2 fruit fly cellular contexts compared by ENCODE assay signal in genomic region chr2L:13296703-13297230, dm6.
TF ChIP-seq lines count a peak whose summit lies in the region.

No protein-coding gene starts in this region.

- TF ChIP-seq CTCF in whole organism, embryonic (GFP tag; optimal IDR thresholded peaks at IDR 0.05; lab: Kevin White, UChicago) = no peak

TF ChIP-seq in whole organism, adult, 20 proteins besides CTCF, POLR2A, EP300 and RAD21:
- TF ChIP-seq CG1620 (GFP tag; optimal IDR thresholded peaks at IDR 0.05; lab: Kevin White, UChicago) (no peak), CG33017 (tag; optimal IDR thresholded peaks at IDR 0.05; lab: Kevin White, UChicago) (no peak), pad (GFP tag; optimal IDR thresholded peaks at IDR 0.05; lab: Kevin White, UChicago) (no peak), CG7101 (tag; optimal IDR thresholded peaks at IDR 0.05; lab: Kevin White, UChicago) (no peak), CG7045 (GFP tag; optimal IDR thresholded peaks at IDR 0.05; lab: Kevin White, UChicago) (no peak), toe (GFP tag; optimal IDR thresholded peaks at IDR 0.05; lab: Kevin White, UChicago) (no peak), Mnt (GFP tag; optimal IDR thresholded peaks at IDR 0.05; lab: Kevin White, UChicago) (no peak), Clk (GFP tag; optimal IDR thresholded peaks at IDR 0.05; lab: Kevin White, UChicago) (no peak), cnc (optimal IDR thresholded peaks at IDR 0.05; lab: Kevin White, UChicago) (no peak), tj (GFP tag; optimal IDR thresholded peaks at IDR 0.05; lab: Kevin White, UChicago) (no peak), CG5204 (GFP tag; optimal IDR thresholded peaks at IDR 0.05; lab: Kevin White, UChicago) (no peak), CG12768 (GFP tag; optimal IDR thresholded peaks at IDR 0.05; lab: Kevin White, UChicago) (no peak), Crg-1 (GFP tag; optimal IDR thresholded peaks at IDR 0.05; lab: Kevin White, UChicago) (no peak), kay (GFP tag; lab: Kevin White, UChicago; ENCODE audit: borderline replicate concordance) (peak; percentile 94), cic (GFP tag; optimal IDR thresholded peaks at IDR 0.05; lab: Kevin White, UChicago) (peak; percentile 68)

TF ChIP-seq in whole organism, embryonic, 481 proteins besides CTCF, POLR2A, EP300 and RAD21:
- TF ChIP-seq CG3281 (GFP tag; optimal IDR thresholded peaks at IDR 0.05; lab: Kevin White, UChicago) (no peak), chn (GFP tag; optimal IDR thresholded peaks at IDR 0.05; lab: Kevin White, UChicago) (no peak), Trl (optimal IDR thresholded peaks at IDR 0.05; lab: Kevin White, UChicago) (peak in 1 of 2 experiments; percentile 16), Trl (GFP tag; optimal IDR thresholded peaks at IDR 0.05; lab: Kevin White, UChicago) (no peak), oc (tag; optimal IDR thresholded peaks at IDR 0.05; lab: Kevin White, UChicago) (no peak), danr (GFP tag; IDR thresholded peaks at IDR 0.05; lab: Robert Waterston, UW) (no peak), Sox100B (GFP tag; optimal IDR thresholded peaks at IDR 0.05; lab: Kevin White, UChicago) (no peak), H2.0 (GFP tag; IDR thresholded peaks at IDR 0.05; lab: Robert Waterston, UW) (no peak), eve (GFP tag; optimal IDR thresholded peaks at IDR 0.05; lab: Kevin White, UChicago) (no peak), chinmo (GFP tag; IDR thresholded peaks at IDR 0.05; lab: Robert Waterston, UW; ENCODE audit: partially characterized antibody) (0 out of 4 replicates have a peak, but pooled peaks have one; percentile 21), cad (GFP tag; optimal IDR thresholded peaks at IDR 0.05; lab: Kevin White, UChicago) (no peak), CG3407 (GFP tag; optimal IDR thresholded peaks at IDR 0.05; lab: Kevin White, UChicago) (no peak), usp (GFP tag; optimal IDR thresholded peaks at IDR 0.05; lab: Kevin White, UChicago) (no peak), Dp (GFP tag; optimal IDR thresholded peaks at IDR 0.05; lab: Kevin White, UChicago) (no peak), CG12769 (tag; optimal IDR thresholded peaks at IDR 0.05; lab: Kevin White, UChicago) (no peak), gem (tag; optimal IDR thresholded peaks at IDR 0.05; lab: Kevin White, UChicago) (no peak), CG2116 (GFP tag; optimal IDR thresholded peaks at IDR 0.05; lab: Kevin White, UChicago) (no peak), MESR4 (GFP tag; optimal IDR thresholded peaks at IDR 0.05; lab: Kevin White, UChicago) (no peak), CG4360 (GFP tag; IDR thresholded peaks at IDR 0.05; lab: Robert Waterston, UW) (peak; percentile 38; the same call in 1 of the 2 replicates), CG11093 (GFP tag; IDR thresholded peaks at IDR 0.05; lab: Robert Waterston, UW) (no peak), Doc2 (GFP tag; IDR thresholded peaks at IDR 0.05; lab: Robert Waterston, UW) (no peak), MBD-R2 (GFP tag; IDR thresholded peaks at IDR 0.05; lab: Robert Waterston, UW) (0 out of 2 replicates have a peak, but pooled peaks have one; percentile 10), CG32767 (GFP tag; IDR thresholded peaks at IDR 0.05; lab: Robert Waterston, UW) (no peak), nom (GFP tag; optimal IDR thresholded peaks at IDR 0.05; lab: Kevin White, UChicago) (no peak), Chrac-16 (GFP tag; optimal IDR thresholded peaks at IDR 0.05; lab: Kevin White, UChicago) (no peak), Vsx1 (GFP tag; optimal IDR thresholded peaks at IDR 0.05; lab: Kevin White, UChicago) (no peak), NC2α (GFP tag; optimal IDR thresholded peaks at IDR 0.05; lab: Kevin White, UChicago) (no peak), CG9817 (tag; optimal IDR thresholded peaks at IDR 0.05; lab: Kevin White, UChicago) (no peak), luna (GFP tag; optimal IDR thresholded peaks at IDR 0.05; lab: Kevin White, UChicago) (no peak), ftz-f1 (GFP tag; optimal IDR thresholded peaks at IDR 0.05; lab: Kevin White, UChicago) (no peak), tio (GFP tag; optimal IDR thresholded peaks at IDR 0.05; lab: Kevin White, UChicago) (no peak), CG17328 (GFP tag; IDR thresholded peaks at IDR 0.05; lab: Robert Waterston, UW) (no peak), cwo (GFP tag; optimal IDR thresholded peaks at IDR 0.05; lab: Kevin White, UChicago) (no peak), Hr78 (GFP tag; optimal IDR thresholded peaks at IDR 0.05; lab: Kevin White, UChicago) (no peak), Blimp-1 (GFP tag; optimal IDR thresholded peaks at IDR 0.05; lab: Kevin White, UChicago) (peak; percentile 89), CG1603 (tag; optimal IDR thresholded peaks at IDR 0.05; lab: Kevin White, UChicago) (no peak), lov (optimal IDR thresholded peaks at IDR 0.05; lab: Kevin White, UChicago) (no peak), lov (GFP tag; IDR thresholded peaks at IDR 0.05; lab: Robert Waterston, UW) (no peak), onecut (GFP tag; IDR thresholded peaks at IDR 0.05; lab: Robert Waterston, UW) (peak; percentile 92), fd96Cb (tag; optimal IDR thresholded peaks at IDR 0.05; lab: Kevin White, UChicago) (no peak), CG6765 (GFP tag; optimal IDR thresholded peaks at IDR 0.05; lab: Kevin White, UChicago) (no peak), fru (optimal IDR thresholded peaks at IDR 0.05; lab: Kevin White, UChicago) (no peak), pfk (GFP tag; optimal IDR thresholded peaks at IDR 0.05; lab: Kevin White, UChicago) (no peak), repo (GFP tag; optimal IDR thresholded peaks at IDR 0.05; lab: Kevin White, UChicago) (no peak), HLH3B (GFP tag; IDR thresholded peaks at IDR 0.05; lab: Robert Waterston, UW) (no peak), Ets65A (GFP tag; lab: Kevin White, UChicago) (no peak), cg (GFP tag; optimal IDR thresholded peaks at IDR 0.05; lab: Kevin White, UChicago) (peak; percentile 49), nerfin-1 (tag; optimal IDR thresholded peaks at IDR 0.05; lab: Kevin White, UChicago) (no peak), CG9727 (GFP tag; optimal IDR thresholded peaks at IDR 0.05; lab: Kevin White, UChicago) (no peak), ro (GFP tag; IDR thresholded peaks at IDR 0.05; lab: Robert Waterston, UW) (no peak), CG32772 (GFP tag; IDR thresholded peaks at IDR 0.05; lab: Robert Waterston, UW) (no peak), Stat92E (GFP tag; optimal IDR thresholded peaks at IDR 0.05; lab: Kevin White, UChicago) (peak in 1 of 3 experiments; percentile 58), Ptx1 (GFP tag; IDR thresholded peaks at IDR 0.05; lab: Robert Waterston, UW) (no peak), yki (optimal IDR thresholded peaks at IDR 0.05; lab: Kevin White, UChicago) (no peak), sens (GFP tag; lab: Kevin White, UChicago) (no peak), trem (tag; optimal IDR thresholded peaks at IDR 0.05; lab: Kevin White, UChicago) (no peak)

Comparison
In these comparisons a context has a peak if more than half of its experiments do, and no peak if none do; other contexts are left out.
1. Of the 1 proteins assayed by ChIP-seq in both whole organism, embryonic and whole organism, adult: peak only in whole organism, embryonic: none; only in whole organism, adult: kay; in both: none; in neither: 0.